Worm (Caenorhabditis elegans) whole organism, L4 larva: ENCODE results near the gene msd-2.

Source experiments
- hlh-11 ChIP-seq: fragments of 200-800 bp; sonication (Bioruptor generic); optimal IDR thresholded peaks from 2 replicates; lab custom pipeline; 2018; ENCODE audit warnings: mild to moderate bottlenecking, missing genetic modification characterization, missing compliant biosample characterization
- lsy-2 ChIP-seq, 2 experiments: fragments of 150-350 bp in 1 of 2; sonication (generic microtip) in 1 of 2; optimal IDR thresholded peaks; 2 replicates each; lab custom pipeline; 2014 to 2017; ENCODE audit warnings: missing biosample characterization in 2 of 2, missing genetic modification characterization in 2 of 2
- mep-1 ChIP-seq: fragments of 150-350 bp; sonication (generic microtip); optimal IDR thresholded peaks from 3 replicates; lab custom pipeline; 2014; ENCODE audit warnings: missing biosample characterization, missing genetic modification characterization
- tag-97 ChIP-seq: fragments of 200-800 bp; sonication (Bioruptor generic); IDR thresholded peaks from 2 replicates; pipeline ENCODE4 v1.3.6; 2022; ENCODE audit warnings: missing genetic modification characterization, missing compliant biosample characterization
- zfp-2 ChIP-seq: sonication (generic microtip); optimal IDR thresholded peaks from 2 replicates; lab custom pipeline; 2016; ENCODE audit warnings: mild to moderate bottlenecking, missing genetic modification characterization, missing compliant biosample characterization

- TF ChIP-seq mep-1 (tag; lab: Kevin White, UChicago) (no peak), tag-97 (GFP tag; lab: Robert Waterston, UW) (no peak), zfp-2 (tag; lab: Kevin White, UChicago) (no peak), hlh-11 (tag; lab: Kevin White, UChicago) (peak; percentile 80), lsy-2 (tag; optimal IDR thresholded peaks at IDR 0.05; lab: Kevin White, UChicago) (peak in 1 of 2 experiments; percentile 1)
These were observed 30.3 kb downstream of the msd-2 start for ce11 chrIV:10059175-10059574.
